Worm (Caenorhabditis elegans) whole organism, L2 larva: ENCODE measurements around the gene str-193.

ENCODE experiments used
- C34F6.9 ChIP-seq: fragments of 150-350 bp; optimal IDR thresholded peaks from 2 replicates; lab custom pipeline; 2014; ENCODE audit warnings: missing biosample characterization, missing genetic modification characterization
- F13H6.1 ChIP-seq: sonication (generic microtip); optimal IDR thresholded peaks from 2 replicates; lab custom pipeline; 2016; ENCODE audit warnings: missing genetic modification characterization, missing compliant biosample characterization
- Y55F3AM.14 ChIP-seq: fragments of 200-800 bp; sonication (Bioruptor generic); optimal IDR thresholded peaks from 2 replicates; lab custom pipeline; 2018; ENCODE audit warnings: mild to moderate bottlenecking, missing genetic modification characterization, missing compliant biosample characterization
- ZK546.5 ChIP-seq: sonication (generic microtip); optimal IDR thresholded peaks from 2 replicates; lab custom pipeline; 2017; ENCODE audit warnings: missing biosample characterization, missing genetic modification characterization
- alr-1 ChIP-seq: fragments of 150-350 bp; optimal IDR thresholded peaks from 2 replicates; lab custom pipeline; 2014; ENCODE audit warnings: missing biosample characterization, missing genetic modification characterization
- aly-2 ChIP-seq: fragments of 150-350 bp; optimal IDR thresholded peaks from 2 replicates; lab custom pipeline; 2014; ENCODE audit warnings: missing biosample characterization, missing genetic modification characterization
- ama-1 ChIP-seq: fragments of 150-350 bp; optimal IDR thresholded peaks from 2 replicates; lab custom pipeline; 2018; ENCODE audit warnings: inconsistent platforms
- blmp-1 ChIP-seq: sonication (generic microtip); optimal IDR thresholded peaks from 2 replicates; lab custom pipeline; 2017; ENCODE audit warnings: missing genetic modification characterization, mild to moderate bottlenecking, missing compliant biosample characterization, antibody characterized with exemption, moderate library complexity; ENCODE audit not compliant: insufficient read depth
- crh-2 ChIP-seq: sonication (generic microtip); optimal IDR thresholded peaks from 2 replicates; lab custom pipeline; 2017; ENCODE audit warnings: missing biosample characterization, missing genetic modification characterization
- dmd-4 ChIP-seq: sonication (generic microtip); optimal IDR thresholded peaks from 2 replicates; lab custom pipeline; 2017; ENCODE audit warnings: missing biosample characterization, missing genetic modification characterization
- egl-27 ChIP-seq: sonication (generic microtip); optimal IDR thresholded peaks from 3 replicates; lab custom pipeline; 2017; ENCODE audit warnings: missing biosample characterization, missing genetic modification reagents, missing genetic modification characterization
- elt-1 ChIP-seq: fragments of 150-350 bp; optimal IDR thresholded peaks from 2 replicates; lab custom pipeline; 2014; ENCODE audit warnings: missing biosample characterization, missing genetic modification characterization
- gmeb-1 ChIP-seq: fragments of 150-350 bp; optimal IDR thresholded peaks from 2 replicates; lab custom pipeline; 2014; ENCODE audit warnings: missing biosample characterization, missing genetic modification characterization
- lin-11 ChIP-seq: fragments of 150-350 bp; sonication (generic microtip); optimal IDR thresholded peaks from 2 replicates; lab custom pipeline; 2014; ENCODE audit warnings: missing biosample characterization, missing genetic modification characterization, inconsistent platforms, mixed read lengths
- lin-13 ChIP-seq: fragments of 150-350 bp; optimal IDR thresholded peaks from 2 replicates; lab custom pipeline; 2014; ENCODE audit warnings: missing biosample characterization, missing genetic modification reagents, missing genetic modification characterization
- lin-39 ChIP-seq: fragments of 150-350 bp; optimal IDR thresholded peaks from 2 replicates; lab custom pipeline; 2014; ENCODE audit warnings: missing biosample characterization, missing genetic modification reagents, missing genetic modification characterization
- lsy-2 ChIP-seq, 2 experiments: fragments of 150-350 bp in 1 of 2; sonication (generic microtip) in 1 of 2; optimal IDR thresholded peaks; 2 replicates each; lab custom pipeline; 2014 to 2017; ENCODE audit warnings: missing biosample characterization in 2 of 2, missing genetic modification characterization in 2 of 2
- mab-5 ChIP-seq: fragments of 150-350 bp; optimal IDR thresholded peaks from 2 replicates; lab custom pipeline; 2014; ENCODE audit warnings: missing biosample characterization, missing genetic modification characterization
- mdl-1 ChIP-seq, 2 experiments: fragments of 150-350 bp in 1 of 2; sonication (generic microtip) in 1 of 2; optimal IDR thresholded peaks; 2 replicates each; lab custom pipeline; 2017; ENCODE audit warnings: missing biosample characterization in 2 of 2, missing genetic modification characterization in 2 of 2
- nhr-10 ChIP-seq: sonication (generic microtip); optimal IDR thresholded peaks from 2 replicates; lab custom pipeline; 2017; ENCODE audit warnings: missing biosample characterization, missing genetic modification characterization
- nhr-12 ChIP-seq: fragments of 150-350 bp; optimal IDR thresholded peaks from 2 replicates; lab custom pipeline; 2014; ENCODE audit warnings: missing biosample characterization, missing genetic modification characterization
- nhr-129 ChIP-seq: fragments of 150-350 bp; optimal IDR thresholded peaks from 2 replicates; lab custom pipeline; 2014; ENCODE audit warnings: missing biosample characterization, missing genetic modification characterization
- nhr-23 ChIP-seq: fragments of 150-350 bp; optimal IDR thresholded peaks from 2 replicates; lab custom pipeline; 2014; ENCODE audit warnings: missing biosample characterization, missing genetic modification reagents, missing genetic modification characterization
- nhr-25 ChIP-seq: fragments of 150-350 bp; sonication (generic microtip); optimal IDR thresholded peaks from 3 replicates; lab custom pipeline; 2014; ENCODE audit warnings: missing biosample characterization, missing genetic modification characterization
- nhr-6 ChIP-seq: fragments of 150-350 bp; optimal IDR thresholded peaks from 2 replicates; lab custom pipeline; 2014; ENCODE audit warnings: missing biosample characterization, missing genetic modification characterization
- nhr-77 ChIP-seq: fragments of 150-350 bp; optimal IDR thresholded peaks from 2 replicates; lab custom pipeline; 2014; ENCODE audit warnings: missing biosample characterization, missing genetic modification characterization
- peb-1 ChIP-seq: fragments of 150-350 bp; optimal IDR thresholded peaks from 2 replicates; lab custom pipeline; 2014; ENCODE audit warnings: missing biosample characterization, missing genetic modification characterization
- sem-4 ChIP-seq: fragments of 150-350 bp; optimal IDR thresholded peaks from 2 replicates; lab custom pipeline; 2014; ENCODE audit warnings: missing biosample characterization, missing genetic modification reagents, missing genetic modification characterization
- skn-1 ChIP-seq: sonication (generic microtip); optimal IDR thresholded peaks from 2 replicates; lab custom pipeline; 2017; ENCODE audit warnings: missing biosample characterization, missing genetic modification characterization
- sma-3 ChIP-seq: sonication (generic microtip); optimal IDR thresholded peaks from 2 replicates; lab custom pipeline; 2016; ENCODE audit warnings: missing genetic modification reagents, missing genetic modification characterization, missing compliant biosample characterization
- sma-9 ChIP-seq, 2 experiments: fragments of 150-350 bp in 1 of 2; sonication (generic microtip) in 1 of 2; optimal IDR thresholded peaks; 2 replicates each; lab custom pipeline; 2014 to 2016; ENCODE audit warnings: missing genetic modification characterization in 2 of 2, mild to moderate bottlenecking in 1 of 2, missing biosample characterization in 1 of 2, missing compliant biosample characterization in 1 of 2, missing genetic modification reagents in 1 of 2, moderate library complexity in 1 of 2
- snpc-4 ChIP-seq: fragments of 150-350 bp; optimal IDR thresholded peaks from 2 replicates; lab custom pipeline; 2014; ENCODE audit warnings: missing biosample characterization, missing genetic modification characterization
- unc-39 ChIP-seq: fragments of 150-350 bp; optimal IDR thresholded peaks from 2 replicates; lab custom pipeline; 2014; ENCODE audit warnings: missing biosample characterization, missing genetic modification characterization
- unc-62 ChIP-seq: fragments of 150-350 bp; optimal IDR thresholded peaks from 2 replicates; lab custom pipeline; 2014; ENCODE audit warnings: missing biosample characterization, missing genetic modification reagents, missing genetic modification characterization

Gene str-193

ce11 chrV:9786721-9787131 is 34.9 kb downstream of the str-193 start, which contains the start of gene F46B6.6:
TSS of gene F46B6.6 (minus strand) at chrV:9786868.
- TF ChIP-seq ama-1 (lab: Kevin White, UChicago): peak; percentile 82
- TF ChIP-seq F13H6.1 (tag; lab: Kevin White, UChicago): peak; percentile 6
- TF ChIP-seq nhr-25 (tag; lab: Kevin White, UChicago): peak; percentile 39
- TF ChIP-seq sma-9 (GFP tag; optimal IDR thresholded peaks at IDR 0.05; lab: Kevin White, UChicago): no peak
- no peak for TF ChIP-seq sma-9 (tag; optimal IDR thresholded peaks at IDR 0.05; lab: Kevin White, UChicago)
- TF ChIP-seq nhr-129 (tag; lab: Kevin White, UChicago): peak; percentile 6

ce11 chrV:9784215-9784614 is 37.4 kb downstream of the str-193 start:
- TF ChIP-seq egl-27 (tag; lab: Kevin White, UChicago) (no peak), C34F6.9 (tag; lab: Kevin White, UChicago) (no peak), lin-11 (tag; lab: Kevin White, UChicago) (no peak), alr-1 (no peak), mab-5 (tag; lab: Kevin White, UChicago) (no peak), Y55F3AM.14 (no peak), nhr-23 (tag; lab: Kevin White, UChicago) (no peak), gmeb-1 (tag; lab: Kevin White, UChicago) (no peak), lsy-2 (tag; optimal IDR thresholded peaks at IDR 0.05; lab: Kevin White, UChicago) (no peak), lin-13 (GFP tag; lab: Kevin White, UChicago) (no peak)

ce11 chrV:9782969-9783368 is 38.7 kb downstream of the str-193 start, which contains the start of gene F46B6.5:
TSS of gene F46B6.5 (minus strand) at chrV:9783069.
- no peak for TF ChIP-seq alr-1
- TF ChIP-seq nhr-25 (tag; lab: Kevin White, UChicago): no peak
- no peak for TF ChIP-seq skn-1 (tag; lab: Kevin White, UChicago)
- TF ChIP-seq unc-39 (tag; lab: Kevin White, UChicago): no peak
- TF ChIP-seq elt-1 (tag; lab: Kevin White, UChicago): no peak
- no peak for TF ChIP-seq ZK546.5 (tag; lab: Kevin White, UChicago)
- no peak for TF ChIP-seq sma-3 (GFP tag; lab: Kevin White, UChicago)
- no peak for TF ChIP-seq nhr-10 (tag; lab: Kevin White, UChicago)
- no peak for TF ChIP-seq nhr-77 (tag; lab: Kevin White, UChicago)
- TF ChIP-seq blmp-1: no peak
- no peak for TF ChIP-seq snpc-4 (tag; lab: Kevin White, UChicago)
- TF ChIP-seq mdl-1 (tag; optimal IDR thresholded peaks at IDR 0.05; lab: Kevin White, UChicago): no peak
- TF ChIP-seq aly-2: no peak
- TF ChIP-seq unc-62 (GFP tag; lab: Kevin White, UChicago): no peak
- no peak for TF ChIP-seq egl-27 (tag; lab: Kevin White, UChicago)
- no peak for TF ChIP-seq crh-2 (tag; lab: Kevin White, UChicago)
- TF ChIP-seq lin-13 (GFP tag; lab: Kevin White, UChicago): no peak
- TF ChIP-seq nhr-6: no peak
- TF ChIP-seq C34F6.9 (tag; lab: Kevin White, UChicago): no peak
- TF ChIP-seq nhr-23 (tag; lab: Kevin White, UChicago): no peak

ce11 chrV:9782045-9782444 is 39.6 kb downstream of the str-193 start:
- TF ChIP-seq unc-39 (tag; lab: Kevin White, UChicago) (no peak), peb-1 (tag; lab: Kevin White, UChicago) (no peak), snpc-4 (tag; lab: Kevin White, UChicago) (no peak), dmd-4 (tag; lab: Kevin White, UChicago) (no peak)

ce11 chrV:9779418-9779817 is 42.2 kb downstream of the str-193 start, which contains the start of gene F46B6.4:
TSS of gene F46B6.4 (minus strand) at chrV:9779518.
- no peak for TF ChIP-seq nhr-12 (tag; lab: Kevin White, UChicago)
- no peak for TF ChIP-seq aly-2
- TF ChIP-seq unc-39 (tag; lab: Kevin White, UChicago): no peak
- no peak for TF ChIP-seq sma-9 (GFP tag; optimal IDR thresholded peaks at IDR 0.05; lab: Kevin White, UChicago)
- TF ChIP-seq sma-9 (tag; optimal IDR thresholded peaks at IDR 0.05; lab: Kevin White, UChicago): no peak
- no peak for TF ChIP-seq snpc-4 (tag; lab: Kevin White, UChicago)
- no peak for TF ChIP-seq C34F6.9 (tag; lab: Kevin White, UChicago)
- TF ChIP-seq F13H6.1 (tag; lab: Kevin White, UChicago): no peak
- TF ChIP-seq alr-1: no peak
- TF ChIP-seq lin-13 (GFP tag; lab: Kevin White, UChicago): no peak
- TF ChIP-seq dmd-4 (tag; lab: Kevin White, UChicago): no peak
- TF ChIP-seq elt-1 (tag; lab: Kevin White, UChicago): no peak
- TF ChIP-seq nhr-77 (tag; lab: Kevin White, UChicago): no peak
- no peak for TF ChIP-seq sem-4
- no peak for TF ChIP-seq lin-39 (tag; lab: Kevin White, UChicago)
